Worm (Caenorhabditis elegans): ENCODE measurements around the gene T12A2.21.

T12A2.21 gene

DNA sequence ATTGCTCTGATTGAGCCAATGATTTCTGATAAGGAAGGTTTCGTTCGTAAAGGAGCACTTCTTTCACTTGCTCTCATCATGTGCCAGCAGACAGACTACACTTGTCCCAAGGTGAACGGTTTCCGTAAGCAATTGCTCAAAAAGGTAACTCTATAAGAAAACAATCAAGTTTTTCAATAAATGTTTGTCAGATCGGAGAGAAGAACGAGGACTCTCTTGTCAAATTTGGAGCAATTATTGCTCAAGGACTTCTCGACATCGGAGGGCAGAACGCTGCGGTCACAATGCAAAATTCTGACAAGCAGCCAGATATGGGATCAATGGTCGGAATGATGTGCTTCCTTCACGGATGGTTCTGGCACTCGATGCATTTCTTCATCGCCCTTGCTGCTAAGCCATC, 35.2 kb downstream of the T12A2.21 start:
- TF ChIP-seq egl-27 (tag; optimal IDR thresholded peaks at IDR 0.05) = no peak
- no peak for TF ChIP-seq elt-1 (tag; optimal IDR thresholded peaks at IDR 0.05)
- TF ChIP-seq nfya-1 (tag; optimal IDR thresholded peaks at IDR 0.05; ENCODE audit: insufficient read depth) = no peak
- no peak for TF ChIP-seq fos-1 (tag; optimal IDR thresholded peaks at IDR 0.05)
- no peak for TF ChIP-seq nhr-23 (tag; optimal IDR thresholded peaks at IDR 0.05)
- no peak for TF ChIP-seq nhr-28 (tag; optimal IDR thresholded peaks at IDR 0.05)
- TF ChIP-seq mml-1 (tag; optimal IDR thresholded peaks at IDR 0.05) = no peak
- no peak for TF ChIP-seq nhr-25 (tag; optimal IDR thresholded peaks at IDR 0.05)
- no peak for TF ChIP-seq elt-2 (tag; optimal IDR thresholded peaks at IDR 0.05)
- TF ChIP-seq pha-4 (tag; optimal IDR thresholded peaks at IDR 0.05) = no peak
- no peak for TF ChIP-seq hmg-11 (tag; optimal IDR thresholded peaks at IDR 0.05)

DNA sequence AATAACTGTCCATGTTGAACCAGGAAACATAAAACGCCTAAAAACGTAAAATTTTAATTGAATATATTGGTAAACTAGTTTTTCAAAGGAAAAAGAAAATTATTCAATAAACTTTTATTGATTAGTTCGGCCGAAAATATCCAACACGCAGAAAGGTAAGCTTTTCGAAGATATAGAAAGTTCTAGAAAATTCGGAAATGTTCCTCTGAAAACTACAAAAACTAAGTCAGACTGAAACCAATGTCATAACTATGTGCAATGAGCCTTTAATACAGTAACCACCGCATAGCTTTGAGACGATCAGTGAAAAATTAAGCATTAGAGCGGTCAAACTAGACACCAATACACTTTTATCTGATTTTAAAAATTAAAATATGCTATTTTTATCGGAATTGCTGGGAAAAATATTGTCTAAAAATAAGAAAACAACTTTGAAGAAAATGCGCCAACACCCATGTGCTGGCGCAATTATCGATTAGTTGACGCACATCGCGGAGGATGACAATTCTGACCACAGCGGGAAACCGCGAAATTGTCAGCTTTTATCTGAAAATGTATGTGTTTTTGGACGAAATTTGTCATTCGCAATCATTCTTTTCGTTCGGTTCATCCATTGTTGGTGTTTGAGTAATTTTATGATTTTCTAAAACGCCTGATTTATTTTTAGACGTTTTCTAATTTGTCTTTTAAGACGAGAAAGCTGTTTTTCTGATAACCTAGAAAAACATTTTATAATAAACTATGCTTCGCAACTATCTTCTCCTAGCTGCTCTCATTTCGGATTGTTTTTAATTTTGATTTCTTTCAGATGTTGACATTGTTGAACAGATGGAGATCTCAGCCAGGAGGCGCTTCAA, 37.9 kb downstream of the T12A2.21 start, which contains the start of the genes C23G10.7 and rpn-2:
TSS of gene C23G10.7 (minus strand) at position 37 of the 857 bp plus-strand sequence.
TSS of gene rpn-2 (plus strand) at position 807 of the 857 bp plus-strand sequence.
- TF ChIP-seq elt-1 (tag; optimal IDR thresholded peaks at IDR 0.05) = no peak
- peak; percentile 69 for TF ChIP-seq nfya-1 (tag; optimal IDR thresholded peaks at IDR 0.05; ENCODE audit: insufficient read depth)
- no peak for TF ChIP-seq ZK546.5 (tag; optimal IDR thresholded peaks at IDR 0.05)
- TF ChIP-seq fkh-10 (GFP tag; optimal IDR thresholded peaks at IDR 0.05) = no peak
- no peak for TF ChIP-seq nhr-28 (tag; optimal IDR thresholded peaks at IDR 0.05)
- peak; percentile 22 for TF ChIP-seq pqm-1 (tag; optimal IDR thresholded peaks at IDR 0.05)
- no peak for TF ChIP-seq tbx-2 (tag; optimal IDR thresholded peaks at IDR 0.05)
- no peak for TF ChIP-seq nhr-237 (tag; optimal IDR thresholded peaks at IDR 0.05)
- TF ChIP-seq snpc-4 (tag; optimal IDR thresholded peaks at IDR 0.05) = no peak
- TF ChIP-seq ceh-82 (tag; optimal IDR thresholded peaks at IDR 0.05) = no peak
- TF ChIP-seq ceh-9 (tag; optimal IDR thresholded peaks at IDR 0.05) = no peak
- no peak for TF ChIP-seq nhr-77 (tag; optimal IDR thresholded peaks at IDR 0.05)
- TF ChIP-seq daf-12 (tag; optimal IDR thresholded peaks at IDR 0.05) = no peak
- TF ChIP-seq aly-2 (tag; optimal IDR thresholded peaks at IDR 0.05) = no peak
- peak; percentile 39 for TF ChIP-seq nhr-23 (tag; optimal IDR thresholded peaks at IDR 0.05)
- TF ChIP-seq elt-3 (tag; optimal IDR thresholded peaks at IDR 0.05) = no peak
- TF ChIP-seq ceh-28 (tag; optimal IDR thresholded peaks at IDR 0.05) = peak; percentile 62
- no peak for TF ChIP-seq mml-1 (tag; optimal IDR thresholded peaks at IDR 0.05)
- TF ChIP-seq nhr-11 (tag; optimal IDR thresholded peaks at IDR 0.05) = no peak
- no peak for TF ChIP-seq ztf-4 (tag; optimal IDR thresholded peaks at IDR 0.05)
- TF ChIP-seq eor-1 (tag; optimal IDR thresholded peaks at IDR 0.05) = no peak
- peak; percentile 22 for TF ChIP-seq R02D3.7 (tag; optimal IDR thresholded peaks at IDR 0.05)
- TF ChIP-seq fos-1 (tag; optimal IDR thresholded peaks at IDR 0.05) = no peak
- TF ChIP-seq lsy-12 (tag; optimal IDR thresholded peaks at IDR 0.05) = peak; percentile 25
- no peak for TF ChIP-seq nhr-12 (tag; optimal IDR thresholded peaks at IDR 0.05)
- no peak for TF ChIP-seq fkh-2 (tag; optimal IDR thresholded peaks at IDR 0.05)
- no peak for TF ChIP-seq ztf-11 (tag; optimal IDR thresholded peaks at IDR 0.05)
- peak; percentile 38 for TF ChIP-seq nhr-25 (tag; optimal IDR thresholded peaks at IDR 0.05)
- no peak for TF ChIP-seq egl-27 (tag; optimal IDR thresholded peaks at IDR 0.05)
- peak; percentile 98 for TF ChIP-seq skn-1 (tag; optimal IDR thresholded peaks at IDR 0.05)
- peak; percentile 10 for TF ChIP-seq egl-5 (tag; optimal IDR thresholded peaks at IDR 0.05)
- TF ChIP-seq unc-62 (GFP tag; optimal IDR thresholded peaks at IDR 0.05) = no peak
- no peak for TF ChIP-seq unc-39 (tag; optimal IDR thresholded peaks at IDR 0.05)
- no peak for TF ChIP-seq nhr-67 (tag; optimal IDR thresholded peaks at IDR 0.05)
- peak; percentile 56 for TF ChIP-seq hmg-11 (tag; optimal IDR thresholded peaks at IDR 0.05)
- peak; percentile 75 for TF ChIP-seq pha-4 (tag; optimal IDR thresholded peaks at IDR 0.05)
- no peak for TF ChIP-seq zag-1 (tag; optimal IDR thresholded peaks at IDR 0.05)
- TF ChIP-seq ama-1 (optimal IDR thresholded peaks at IDR 0.05) = peak; percentile 53
- no peak for TF ChIP-seq ceh-16 (tag; optimal IDR thresholded peaks at IDR 0.05)
- TF ChIP-seq nhr-43 (tag; optimal IDR thresholded peaks at IDR 0.05; ENCODE audit: poor library complexity, severe bottlenecking) = peak; percentile 0
- peak; percentile 12 for TF ChIP-seq lin-39 (tag; optimal IDR thresholded peaks at IDR 0.05)
- no peak for TF ChIP-seq sea-2 (GFP tag; optimal IDR thresholded peaks at IDR 0.05)
- peak; percentile 30 for TF ChIP-seq jun-1 (tag; optimal IDR thresholded peaks at IDR 0.05)
- no peak for TF ChIP-seq mdl-1 (tag; optimal IDR thresholded peaks at IDR 0.05)
- peak; percentile 38 for TF ChIP-seq elt-2 (tag; optimal IDR thresholded peaks at IDR 0.05)
- TF ChIP-seq nhr-76 (tag; optimal IDR thresholded peaks at IDR 0.05) = no peak
- peak; percentile 71 for TF ChIP-seq lin-15B (tag; optimal IDR thresholded peaks at IDR 0.05)
